Worm (Caenorhabditis elegans) whole organism, L4 larva: ENCODE results near the gene sre-46.
A peak's percentile ranks its signal among the peaks of the same experiment; 100 is the strongest.

ENCODE experiments used
- F37D6.2 ChIP-seq: sonication (generic microtip); optimal IDR thresholded peaks from 2 replicates; lab custom pipeline; 2016; ENCODE audit warnings: mild to moderate bottlenecking, missing genetic modification characterization, missing compliant biosample characterization
- F44E2.7 ChIP-seq: fragments of 200-800 bp; sonication (Bioruptor generic); IDR thresholded peaks from 2 replicates; pipeline ENCODE4 v2.1.2; 2022; ENCODE audit warnings: missing genetic modification characterization, missing compliant biosample characterization
- F49E8.2 ChIP-seq: sonication (generic microtip); optimal IDR thresholded peaks from 2 replicates; lab custom pipeline; 2016; ENCODE audit warnings: missing compliant biosample characterization, mild to moderate bottlenecking, missing genetic modification characterization, borderline replicate concordance
- T26A8.4 ChIP-seq: fragments of 200-800 bp; sonication (Bioruptor generic); IDR thresholded peaks from 2 replicates; pipeline ENCODE4 v1.3.6; 2022; ENCODE audit warnings: missing genetic modification characterization, missing compliant biosample characterization
- Y5F2A.4 ChIP-seq: fragments of 200-800 bp; sonication (Bioruptor generic); optimal IDR thresholded peaks from 2 replicates; lab custom pipeline; 2018; ENCODE audit warnings: mild to moderate bottlenecking, missing genetic modification characterization, missing compliant biosample characterization
- Y75B8A.6 ChIP-seq: fragments of 200-800 bp; sonication (Bioruptor generic); IDR thresholded peaks from 2 replicates; pipeline ENCODE4 v1.3.6; 2022; ENCODE audit warnings: missing genetic modification reagents, missing genetic modification characterization, missing compliant biosample characterization
- ZK337.2 ChIP-seq: fragments of 200-800 bp; sonication (Bioruptor generic); IDR thresholded peaks from 2 replicates; pipeline ENCODE4 v1.3.6; 2022; ENCODE audit warnings: missing genetic modification reagents, missing genetic modification characterization, missing compliant biosample characterization
- aha-1 ChIP-seq: fragments of 150-350 bp; peaks from one replicate; lab custom pipeline; 2014; ENCODE audit warnings: missing biosample characterization, missing genetic modification characterization
- ama-1 ChIP-seq: fragments of 150-350 bp; optimal IDR thresholded peaks from 2 replicates; lab custom pipeline; 2014; ENCODE audit warnings: inconsistent platforms, mixed read lengths
- attf-4 ChIP-seq: sonication (generic microtip); optimal IDR thresholded peaks from 3 replicates; lab custom pipeline; 2017; ENCODE audit warnings: missing biosample characterization, missing genetic modification characterization
- ceh-28 ChIP-seq: fragments of 150-350 bp; optimal IDR thresholded peaks from 2 replicates; lab custom pipeline; 2014; ENCODE audit warnings: missing biosample characterization, missing genetic modification reagents, missing genetic modification characterization
- ceh-44 ChIP-seq: fragments of 200-800 bp; sonication (Bioruptor generic); IDR thresholded peaks from 2 replicates; pipeline ENCODE4 v1.3.6; 2022; ENCODE audit warnings: missing genetic modification reagents, missing genetic modification characterization, missing compliant biosample characterization
- ceh-82 ChIP-seq: sonication (generic microtip); optimal IDR thresholded peaks from 2 replicates; lab custom pipeline; 2017; ENCODE audit warnings: missing biosample characterization, missing genetic modification characterization
- dmd-6 ChIP-seq: fragments of 200-800 bp; sonication (Bioruptor generic); IDR thresholded peaks from 2 replicates; pipeline ENCODE4 v1.3.6; 2022; ENCODE audit warnings: missing genetic modification reagents, missing genetic modification characterization, missing compliant biosample characterization
- dpl-1 ChIP-seq: fragments of 150-350 bp; optimal IDR thresholded peaks from 2 replicates; lab custom pipeline; 2014; ENCODE audit warnings: missing biosample characterization, missing genetic modification reagents, missing genetic modification characterization
- dve-1 ChIP-seq: sonication (generic microtip); optimal IDR thresholded peaks from 2 replicates; lab custom pipeline; 2017; ENCODE audit warnings: antibody characterized with exemption, mild to moderate bottlenecking, missing genetic modification characterization, missing compliant biosample characterization; ENCODE audit not compliant: insufficient read depth
- hif-1 ChIP-seq, 2 experiments: sonication (generic microtip); optimal IDR thresholded peaks; 2 replicates each; lab custom pipeline; 2016 to 2017; ENCODE audit warnings: missing compliant biosample characterization in 2 of 2, missing genetic modification characterization in 2 of 2, missing genetic modification reagents in 2 of 2, missing genotype in 2 of 2, mild to moderate bottlenecking in 1 of 2
- hlh-30 ChIP-seq: sonication (generic microtip); optimal IDR thresholded peaks from 2 replicates; lab custom pipeline; 2017; ENCODE audit warnings: antibody characterized with exemption, mild to moderate bottlenecking, missing genetic modification characterization, missing compliant biosample characterization; ENCODE audit not compliant: insufficient read depth
- hmg-1.1 ChIP-seq: fragments of 200-800 bp; sonication (Bioruptor generic); IDR thresholded peaks from 2 replicates; pipeline ENCODE4 v1.3.6; 2022; ENCODE audit warnings: missing genetic modification reagents, missing genetic modification characterization, missing compliant biosample characterization
- lin-13 ChIP-seq: fragments of 150-350 bp; optimal IDR thresholded peaks from 2 replicates; lab custom pipeline; 2014; ENCODE audit warnings: missing biosample characterization, missing genetic modification reagents, missing genetic modification characterization
- lin-29 ChIP-seq: fragments of 200-800 bp; sonication (Bioruptor generic); IDR thresholded peaks from 2 replicates; pipeline ENCODE4 v1.3.6; 2022; ENCODE audit warnings: missing genetic modification reagents, missing genetic modification characterization, missing compliant biosample characterization
- lin-38 ChIP-seq: fragments of 200-800 bp; sonication (Bioruptor generic); IDR thresholded peaks from 2 replicates; pipeline ENCODE4 v1.3.6; 2022; ENCODE audit warnings: missing genetic modification reagents, missing genetic modification characterization, missing compliant biosample characterization
- madf-9 ChIP-seq: fragments of 200-800 bp; sonication (Bioruptor generic); conservative IDR thresholded peaks from 2 replicates; pipeline ENCODE4 v1.3.6; 2022; ENCODE audit warnings: missing genetic modification reagents, missing genetic modification characterization, missing compliant biosample characterization
- mep-1 ChIP-seq: fragments of 150-350 bp; sonication (generic microtip); optimal IDR thresholded peaks from 3 replicates; lab custom pipeline; 2014; ENCODE audit warnings: missing biosample characterization, missing genetic modification characterization
- mxl-2 ChIP-seq: fragments of 200-800 bp; sonication (Bioruptor generic); conservative IDR thresholded peaks from 2 replicates; pipeline ENCODE4 v1.3.6; 2022; ENCODE audit warnings: missing genetic modification reagents, missing genetic modification characterization, missing compliant biosample characterization
- mxl-3 ChIP-seq: fragments of 200-800 bp; sonication (Bioruptor generic); optimal IDR thresholded peaks from 2 replicates; lab custom pipeline; 2018; ENCODE audit warnings: mild to moderate bottlenecking, missing genetic modification characterization, missing compliant biosample characterization
- nhr-111 ChIP-seq: fragments of 200-800 bp; sonication (Bioruptor generic); optimal IDR thresholded peaks from 2 replicates; lab custom pipeline; 2018; ENCODE audit warnings: mild to moderate bottlenecking, missing genetic modification characterization, missing compliant biosample characterization
- nhr-25 ChIP-seq: sonication (generic microtip); optimal IDR thresholded peaks from 2 replicates; lab custom pipeline; 2017; ENCODE audit warnings: missing genetic modification characterization, mild to moderate bottlenecking, missing compliant biosample characterization, antibody characterized with exemption, moderate library complexity, borderline replicate concordance; ENCODE audit not compliant: insufficient read depth
- nhr-28 ChIP-seq: fragments of 150-350 bp; optimal IDR thresholded peaks from 2 replicates; lab custom pipeline; 2014; ENCODE audit warnings: missing biosample characterization, missing genetic modification characterization
- nhr-48 ChIP-seq: sonication (generic microtip); optimal IDR thresholded peaks from 2 replicates; lab custom pipeline; 2016; ENCODE audit warnings: mild to moderate bottlenecking, missing genetic modification characterization, missing compliant biosample characterization
- pqm-1 ChIP-seq: sonication (generic microtip); optimal IDR thresholded peaks from 2 replicates; lab custom pipeline; 2017; ENCODE audit warnings: missing biosample characterization, missing genetic modification characterization
- saeg-2 ChIP-seq: fragments of 200-800 bp; sonication (Bioruptor generic); IDR thresholded peaks from 2 replicates; pipeline ENCODE4 v1.3.6; 2022; ENCODE audit warnings: missing genetic modification reagents, missing genetic modification characterization, missing compliant biosample characterization
- sdz-12 ChIP-seq: fragments of 200-800 bp; sonication (Bioruptor generic); optimal IDR thresholded peaks from 2 replicates; lab custom pipeline; 2018; ENCODE audit warnings: mild to moderate bottlenecking, missing genetic modification characterization, missing compliant biosample characterization
- set-16 ChIP-seq: fragments of 200-800 bp; sonication (Bioruptor generic); IDR thresholded peaks from 2 replicates; pipeline ENCODE4 v1.3.6; 2022; ENCODE audit warnings: missing genetic modification reagents, missing genetic modification characterization, missing compliant biosample characterization
- unc-130 ChIP-seq: sonication (generic microtip); optimal IDR thresholded peaks from 2 replicates; lab custom pipeline; 2016; ENCODE audit warnings: missing genetic modification reagents, missing genetic modification characterization, missing compliant biosample characterization
- unc-39 ChIP-seq: sonication (generic microtip); optimal IDR thresholded peaks from 2 replicates; lab custom pipeline; 2017; ENCODE audit warnings: missing biosample characterization, missing genetic modification characterization
- unc-62 ChIP-seq, 3 experiments: fragments of 150-350 bp in 1 of 3; sonication (generic microtip); optimal IDR thresholded peaks in 2 of 3; peaks in 1 of 3; 1 replicate in 1 of 3; 2 replicates in 2 of 3; lab custom pipeline; 2014 to 2017; ENCODE audit warnings: missing biosample characterization in 3 of 3, missing genetic modification characterization in 3 of 3, missing genetic modification reagents in 3 of 3, missing genotype in 1 of 3
- vab-7 ChIP-seq: fragments of 200-800 bp; sonication (Bioruptor generic); IDR thresholded peaks from 2 replicates; pipeline ENCODE4 v1.3.6; 2022; ENCODE audit warnings: missing genetic modification reagents, missing genetic modification characterization, missing compliant biosample characterization
- zag-1 ChIP-seq: fragments of 150-350 bp; optimal IDR thresholded peaks from 2 replicates; lab custom pipeline; 2014; ENCODE audit warnings: missing biosample characterization, missing genetic modification characterization
- zfp-2 ChIP-seq: sonication (generic microtip); optimal IDR thresholded peaks from 2 replicates; lab custom pipeline; 2016; ENCODE audit warnings: mild to moderate bottlenecking, missing genetic modification characterization, missing compliant biosample characterization
- zip-2 ChIP-seq: fragments of 150-350 bp; optimal IDR thresholded peaks from 2 replicates; lab custom pipeline; 2014; ENCODE audit warnings: missing biosample characterization, missing genetic modification characterization

sre-46 gene

DNA sequence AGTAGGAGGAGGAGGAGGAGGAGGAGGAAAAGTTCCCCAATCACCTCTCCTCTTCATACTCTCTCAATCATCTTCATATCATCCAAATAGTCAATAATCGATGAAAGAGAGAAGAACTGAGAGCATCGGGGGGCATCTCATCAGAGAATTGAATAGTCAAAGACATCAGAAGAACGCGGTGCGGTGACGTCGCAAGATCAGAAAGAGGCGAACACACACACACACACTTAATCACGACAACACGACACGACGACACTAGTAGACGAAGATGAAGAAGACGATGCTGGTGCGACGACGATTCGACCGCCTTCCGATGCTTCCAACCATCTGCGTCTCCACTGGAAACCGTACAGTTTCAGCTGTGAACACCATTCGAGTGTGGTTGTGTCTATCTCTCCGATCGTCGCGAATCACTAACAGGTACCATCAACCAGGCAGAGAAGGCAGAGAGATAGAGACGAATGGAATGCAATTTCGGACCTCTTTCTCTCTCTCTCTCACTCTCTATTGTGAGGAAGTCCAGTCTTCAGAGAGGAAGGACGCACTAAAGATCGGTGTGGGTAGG lies 42.5 kb downstream of the sre-46 start (continued):
- TF ChIP-seq dpl-1 (GFP tag; lab: Kevin White, UChicago), result no peak
- no peak for TF ChIP-seq ceh-82 (tag; lab: Kevin White, UChicago)
- no peak for TF ChIP-seq hmg-1.1 (GFP tag; lab: Robert Waterston, UW)
- no peak for TF ChIP-seq ceh-44
- TF ChIP-seq Y75B8A.6, result no peak
- TF ChIP-seq nhr-111, result no peak
- peak; percentile 12 for TF ChIP-seq ceh-28 (tag; lab: Kevin White, UChicago)
- TF ChIP-seq T26A8.4, result no peak
- TF ChIP-seq zip-2, result no peak
- peak; percentile 37 for TF ChIP-seq mxl-3 (GFP tag; lab: Kevin White, UChicago)
- TF ChIP-seq dmd-6, result peak; percentile 27
- 0 out of 2 replicates have a peak, but pooled peaks have one; percentile 18 for TF ChIP-seq mxl-2 (GFP tag; lab: Robert Waterston, UW)
- TF ChIP-seq Y5F2A.4, result no peak
- no peak for TF ChIP-seq lin-13 (GFP tag; lab: Kevin White, UChicago)
- no peak for TF ChIP-seq sdz-12 (GFP tag; lab: Kevin White, UChicago)
- no peak for TF ChIP-seq pqm-1
- TF ChIP-seq dve-1 (tag; lab: Kevin White, UChicago), result no peak
- no peak for TF ChIP-seq lin-29 (GFP tag; lab: Robert Waterston, UW)
- TF ChIP-seq vab-7, result no peak
- TF ChIP-seq madf-9 (GFP tag; lab: Robert Waterston, UW), result no peak
- TF ChIP-seq ama-1, result no peak
- TF ChIP-seq ZK337.2 (GFP tag; lab: Robert Waterston, UW), result no peak
- peak; percentile 56 for TF ChIP-seq nhr-25 (tag; lab: Kevin White, UChicago)
- TF ChIP-seq F44E2.7 (GFP tag; lab: Robert Waterston, UW), result no peak
- TF ChIP-seq nhr-48 (tag; lab: Kevin White, UChicago), result peak; percentile 66
- TF ChIP-seq mep-1 (tag; lab: Kevin White, UChicago), result no peak
- peak; percentile 5 for TF ChIP-seq hlh-30 (tag; lab: Kevin White, UChicago)
- TF ChIP-seq zag-1 (tag; lab: Kevin White, UChicago), result no peak
- TF ChIP-seq F49E8.2, result no peak
- no peak for TF ChIP-seq unc-130 (GFP tag; lab: Kevin White, UChicago)
- no peak for TF ChIP-seq attf-4
- peak in 1 of 2 experiments; percentile 100 for TF ChIP-seq unc-62 (GFP tag; optimal IDR thresholded peaks at IDR 0.05 in 1 of 2; lab: Kevin White, UChicago)
- TF ChIP-seq unc-62 (tag; optimal IDR thresholded peaks at IDR 0.05; lab: Kevin White, UChicago), result no peak
- no peak for TF ChIP-seq F37D6.2 (tag; lab: Kevin White, UChicago)
- TF ChIP-seq unc-39, result no peak
- no peak for TF ChIP-seq saeg-2 (GFP tag; lab: Robert Waterston, UW)
- TF ChIP-seq zfp-2 (tag; lab: Kevin White, UChicago), result no peak
- no peak for TF ChIP-seq lin-38 (GFP tag; lab: Robert Waterston, UW)
- TF ChIP-seq set-16 (GFP tag; lab: Robert Waterston, UW), result peak; percentile 22; the same call in 1 of the 2 replicates
- peak; percentile 96 for TF ChIP-seq aha-1 (tag; lab: Kevin White, UChicago)
- TF ChIP-seq nhr-28 (tag; lab: Kevin White, UChicago), result peak; percentile 54
- no peak for TF ChIP-seq hif-1 (tag; optimal IDR thresholded peaks at IDR 0.05; lab: Kevin White, UChicago)

DNA sequence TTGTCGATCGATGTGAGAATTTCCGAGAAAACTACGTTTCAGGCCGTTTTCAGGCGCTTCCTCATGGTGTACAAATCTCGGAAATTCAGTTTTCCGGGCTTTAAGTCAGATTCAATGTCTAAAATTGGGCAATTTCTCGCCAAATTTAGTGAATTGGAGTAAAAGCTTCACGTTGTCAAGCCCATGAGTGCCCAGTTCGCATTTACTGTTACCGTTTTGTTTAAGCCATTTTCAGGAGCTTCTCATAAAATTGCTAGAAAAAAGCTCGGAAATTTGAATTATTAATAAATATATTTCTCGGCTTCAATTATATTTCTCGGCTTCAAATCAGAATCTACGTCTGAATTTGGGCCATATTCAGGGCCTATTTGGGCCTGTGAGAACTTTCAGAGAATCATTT lies 43.2 kb downstream of the sre-46 start:
- TF ChIP-seq Y75B8A.6 (no peak), aha-1 (tag; lab: Kevin White, UChicago) (peak; percentile 92)
